Worm (Caenorhabditis elegans) whole organism, L1 larva: ENCODE results near the gene T26E4.18.
A peak's percentile ranks its signal among the peaks of the same experiment; 100 is the strongest.
"Not testable (repeated sequence)": the region's sequence is repeated elsewhere in the genome, so short reads cannot be mapped to it uniquely, and the experiment has no call there.

Experiments used
- C16A3.4 ChIP-seq: fragments of 150-350 bp; optimal IDR thresholded peaks from 2 replicates; lab custom pipeline; 2014; ENCODE audit warnings: missing biosample characterization, missing genetic modification characterization
- C34B4.2 ChIP-seq: sonication (generic microtip); optimal IDR thresholded peaks from 2 replicates; lab custom pipeline; 2017; ENCODE audit warnings: mild to moderate bottlenecking, missing genetic modification characterization, missing compliant biosample characterization
- Y116A8C.19 ChIP-seq: sonication (generic microtip); optimal IDR thresholded peaks from 2 replicates; lab custom pipeline; 2016; ENCODE audit warnings: missing compliant biosample characterization, missing genetic modification characterization, borderline replicate concordance
- aha-1 ChIP-seq: fragments of 150-350 bp; optimal IDR thresholded peaks from 2 replicates; lab custom pipeline; 2014; ENCODE audit warnings: missing biosample characterization, missing genetic modification characterization
- blmp-1 ChIP-seq: fragments of 150-350 bp; optimal IDR thresholded peaks from 2 replicates; lab custom pipeline; 2014; ENCODE audit warnings: missing biosample characterization, missing genetic modification characterization
- ceh-8 ChIP-seq: fragments of 200-800 bp; sonication (Bioruptor generic); optimal IDR thresholded peaks from 2 replicates; lab custom pipeline; 2018; ENCODE audit warnings: mild to moderate bottlenecking, missing genetic modification characterization, moderate library complexity, missing compliant biosample characterization
- ces-1 ChIP-seq: fragments of 150-350 bp; optimal IDR thresholded peaks from 2 replicates; lab custom pipeline; 2014; ENCODE audit warnings: missing biosample characterization, missing genetic modification reagents, missing genetic modification characterization
- dsc-1 ChIP-seq: sonication (generic microtip); optimal IDR thresholded peaks from 2 replicates; lab custom pipeline; 2016; ENCODE audit warnings: mild to moderate bottlenecking, missing genetic modification characterization, missing compliant biosample characterization
- efl-3 ChIP-seq: fragments of 200-800 bp; sonication (Bioruptor generic); optimal IDR thresholded peaks from 2 replicates; lab custom pipeline; 2018; ENCODE audit warnings: mild to moderate bottlenecking, missing genetic modification characterization, missing compliant biosample characterization
- egl-13 ChIP-seq: sonication (generic microtip); optimal IDR thresholded peaks from 2 replicates; lab custom pipeline; 2016; ENCODE audit warnings: missing genotype, missing genetic modification reagents, missing genetic modification characterization, missing compliant biosample characterization
- elt-3 ChIP-seq, 6 experiments: fragments of 150-350 bp in 1 of 6; sonication (generic microtip); optimal IDR thresholded peaks; 2 replicates each; lab custom pipeline; 2017 to 2018; ENCODE audit warnings: missing biosample characterization in 6 of 6, missing genetic modification characterization in 6 of 6, inconsistent platforms in 1 of 6
- ets-5 ChIP-seq: fragments of 200-800 bp; sonication (Bioruptor generic); IDR thresholded peaks from 2 replicates; pipeline ENCODE4 v1.3.6; 2022; ENCODE audit warnings: missing genetic modification characterization, missing compliant biosample characterization
- fkh-4 ChIP-seq: sonication (generic microtip); optimal IDR thresholded peaks from 2 replicates; lab custom pipeline; 2016; ENCODE audit warnings: missing compliant biosample characterization, missing genetic modification characterization, borderline replicate concordance
- hlh-4 ChIP-seq: sonication (generic microtip); optimal IDR thresholded peaks from 2 replicates; lab custom pipeline; 2016; ENCODE audit warnings: mild to moderate bottlenecking, missing genetic modification characterization, missing compliant biosample characterization
- jun-1 ChIP-seq: fragments of 150-350 bp; optimal IDR thresholded peaks from 2 replicates; lab custom pipeline; 2014; ENCODE audit warnings: missing biosample characterization, missing genetic modification reagents, missing genetic modification characterization
- lin-13 ChIP-seq: fragments of 150-350 bp; optimal IDR thresholded peaks from 2 replicates; lab custom pipeline; 2014; ENCODE audit warnings: missing biosample characterization, missing genetic modification reagents, missing genetic modification characterization
- lin-14 ChIP-seq: fragments of 200-800 bp; sonication (Bioruptor generic); optimal IDR thresholded peaks from 2 replicates; lab custom pipeline; 2018; ENCODE audit warnings: mild to moderate bottlenecking, missing genetic modification characterization, moderate library complexity, missing compliant biosample characterization
- lin-35 ChIP-seq, 2 experiments: fragments of 150-350 bp; optimal IDR thresholded peaks; 2 replicates each; lab custom pipeline; 2014; ENCODE audit warnings: missing biosample characterization in 2 of 2, missing genetic modification characterization in 2 of 2, missing genetic modification reagents in 2 of 2
- lsy-2 ChIP-seq, 2 experiments: fragments of 150-350 bp; optimal IDR thresholded peaks; 2 replicates each; lab custom pipeline; 2014; ENCODE audit warnings: missing biosample characterization in 2 of 2, missing genetic modification characterization in 2 of 2
- mab-9 ChIP-seq: fragments of 200-800 bp; sonication (Bioruptor generic); IDR thresholded peaks from 2 replicates; pipeline ENCODE4 v1.3.6; 2022; ENCODE audit warnings: missing genetic modification reagents, missing genetic modification characterization, missing compliant biosample characterization
- nhr-11 ChIP-seq: fragments of 150-350 bp; optimal IDR thresholded peaks from 2 replicates; lab custom pipeline; 2014; ENCODE audit warnings: missing biosample characterization, missing genetic modification characterization
- nhr-19 ChIP-seq: fragments of 200-800 bp; sonication (Bioruptor generic); conservative IDR thresholded peaks from 2 replicates; pipeline ENCODE4 v1.3.6; 2022; ENCODE audit warnings: missing genetic modification characterization, missing compliant biosample characterization
- nhr-237 ChIP-seq: fragments of 150-350 bp; optimal IDR thresholded peaks from 2 replicates; lab custom pipeline; 2014; ENCODE audit warnings: missing biosample characterization, missing genetic modification characterization
- nhr-47 ChIP-seq: sonication (generic microtip); optimal IDR thresholded peaks from 2 replicates; lab custom pipeline; 2016; ENCODE audit warnings: mild to moderate bottlenecking, missing genetic modification characterization, moderate library complexity, missing compliant biosample characterization
- nhr-76 ChIP-seq: sonication (generic microtip); optimal IDR thresholded peaks from 2 replicates; lab custom pipeline; 2017; ENCODE audit warnings: missing biosample characterization, missing genetic modification characterization
- nhr-77 ChIP-seq: fragments of 150-350 bp; optimal IDR thresholded peaks from 2 replicates; lab custom pipeline; 2014; ENCODE audit warnings: missing biosample characterization, missing genetic modification characterization
- pax-3 ChIP-seq: fragments of 200-800 bp; sonication (Bioruptor generic); optimal IDR thresholded peaks from 2 replicates; lab custom pipeline; 2018; ENCODE audit warnings: mild to moderate bottlenecking, missing genetic modification characterization, moderate library complexity, missing compliant biosample characterization
- pqm-1 ChIP-seq: sonication (generic microtip); optimal IDR thresholded peaks from 3 replicates; lab custom pipeline; 2017; ENCODE audit warnings: missing biosample characterization, missing genetic modification characterization
- skn-1 ChIP-seq: fragments of 150-350 bp; optimal IDR thresholded peaks from 2 replicates; lab custom pipeline; 2014; ENCODE audit warnings: missing biosample characterization, missing genetic modification characterization
- snu-23 ChIP-seq: sonication (generic microtip); optimal IDR thresholded peaks from 2 replicates; lab custom pipeline; 2016; ENCODE audit warnings: missing genetic modification characterization, missing compliant biosample characterization
- tlp-1 ChIP-seq: fragments of 150-350 bp; optimal IDR thresholded peaks from 2 replicates; lab custom pipeline; 2014; ENCODE audit warnings: missing biosample characterization, missing genetic modification characterization
- unc-130 ChIP-seq: fragments of 150-350 bp; optimal IDR thresholded peaks from 2 replicates; lab custom pipeline; 2017; ENCODE audit warnings: missing biosample characterization, missing genetic modification characterization, inconsistent platforms
- unc-30 ChIP-seq: sonication (generic microtip); optimal IDR thresholded peaks from 2 replicates; lab custom pipeline; 2017; ENCODE audit warnings: missing biosample characterization, missing genetic modification characterization
- unc-62 ChIP-seq: fragments of 150-350 bp; optimal IDR thresholded peaks from 2 replicates; lab custom pipeline; 2014; ENCODE audit warnings: missing biosample characterization, missing genetic modification reagents, missing genetic modification characterization
- unc-98 ChIP-seq: fragments of 200-800 bp; sonication (Bioruptor generic); IDR thresholded peaks from 2 replicates; pipeline ENCODE4 v1.3.6; 2022; ENCODE audit warnings: missing genetic modification characterization, missing compliant biosample characterization
- ztf-11 ChIP-seq, 2 experiments: sonication (generic microtip); optimal IDR thresholded peaks; 2 replicates each; lab custom pipeline; 2016 to 2017; ENCODE audit warnings: missing genetic modification characterization in 2 of 2, missing biosample characterization in 1 of 2, missing compliant biosample characterization in 1 of 2

The T26E4.18 gene

ce11 chrV:15803748-15804147 lies at the start of gene T26E4.18:
Gene T26E4.18 (minus strand): TSS chrV:15803848.
- TF ChIP-seq fkh-4, nhr-11, aha-1 (tag; lab: Kevin White, UChicago): not testable (repeated sequence)
- TF ChIP-seq, all 84 proteins: peak for 0; not testable (repeated sequence) for 84

ce11 chrV:15850276-15850811 lies 46.7 kb upstream of the T26E4.18 start, which contains the start of gene srh-147:
Gene srh-147 (minus strand): TSS chrV:15850326.
- peak; percentile 92 for TF ChIP-seq hlh-4 (tag; lab: Kevin White, UChicago)

- TF ChIP-seq mab-9 (GFP tag; lab: Robert Waterston, UW) (no peak), nhr-77 (no peak), C16A3.4 (no peak), hlh-4 (tag; lab: Kevin White, UChicago) (peak; percentile 50), nhr-19 (GFP tag; lab: Robert Waterston, UW) (no peak), lin-14 (GFP tag; lab: Kevin White, UChicago) (no peak)
- TF ChIP-seq, all 84 proteins: peak for 1
Observed at ce11 chrV:15841095-15841494, 37.4 kb upstream of the T26E4.18 start, which contains the start of gene srh-149. Gene srh-149 (minus strand): TSS chrV:15841195.

- TF ChIP-seq elt-3 (tag; optimal IDR thresholded peaks at IDR 0.05; lab: Kevin White, UChicago) = no peak
- no peak for TF ChIP-seq tlp-1
- no peak for TF ChIP-seq lin-35 (GFP tag; optimal IDR thresholded peaks at IDR 0.05; lab: Kevin White, UChicago)
- TF ChIP-seq efl-3 = no peak
- TF ChIP-seq, all 84 proteins: peak for 0
Observed at ce11 chrV:15833622-15834021, 30.0 kb upstream of the T26E4.18 start, which contains the start of gene srbc-54. Gene srbc-54 (minus strand): TSS chrV:15833722.

- TF ChIP-seq ets-5 (GFP tag; lab: Robert Waterston, UW) = no peak
- TF ChIP-seq hlh-4 (tag; lab: Kevin White, UChicago) = no peak
- TF ChIP-seq dsc-1 (tag; lab: Kevin White, UChicago) = no peak
Observed at ce11 chrV:15831586-15831985, 27.9 kb upstream of the T26E4.18 start, which contains the start of gene srbc-56. Gene srbc-56 (minus strand): TSS chrV:15831686.

ce11 chrV:15829907-15830306 lies 26.3 kb upstream of the T26E4.18 start, which contains the start of gene srbc-55:
Gene srbc-55 (minus strand): TSS chrV:15830007.
- no peak for TF ChIP-seq Y116A8C.19 (tag; lab: Kevin White, UChicago)
- no peak for TF ChIP-seq unc-98 (GFP tag; lab: Robert Waterston, UW)
- TF ChIP-seq lin-13 = no peak
- TF ChIP-seq ces-1 = no peak
- no peak for TF ChIP-seq nhr-77
- TF ChIP-seq C34B4.2 (tag; lab: Kevin White, UChicago) = no peak
- no peak for TF ChIP-seq snu-23 (GFP tag; lab: Kevin White, UChicago)
- TF ChIP-seq blmp-1 (tag; lab: Kevin White, UChicago) = no peak
- TF ChIP-seq lsy-2 (tag; optimal IDR thresholded peaks at IDR 0.05; lab: Kevin White, UChicago) = no peak
- TF ChIP-seq mab-9 (GFP tag; lab: Robert Waterston, UW) = no peak
- TF ChIP-seq unc-62 (GFP tag; lab: Kevin White, UChicago) = no peak
- no peak for TF ChIP-seq unc-130 (tag; lab: Kevin White, UChicago)

ce11 chrV:15826110-15826509 lies 22.5 kb upstream of the T26E4.18 start, which contains the start of gene srbc-51:
Gene srbc-51 (plus strand): TSS chrV:15826410.
- TF ChIP-seq skn-1 (tag; lab: Kevin White, UChicago) (no peak), ceh-8 (GFP tag; lab: Kevin White, UChicago) (no peak), jun-1 (tag; lab: Kevin White, UChicago) (no peak), nhr-76 (tag; lab: Kevin White, UChicago) (no peak), unc-30 (tag; lab: Kevin White, UChicago) (no peak), nhr-47 (tag; lab: Kevin White, UChicago) (no peak), Y116A8C.19 (tag; lab: Kevin White, UChicago) (no peak), nhr-77 (no peak), efl-3 (no peak), tlp-1 (no peak), ztf-11 (tag; optimal IDR thresholded peaks at IDR 0.05; lab: Kevin White, UChicago) (no peak), egl-13 (tag; lab: Kevin White, UChicago) (no peak), pax-3 (tag; lab: Kevin White, UChicago) (no peak), nhr-237 (no peak), fkh-4 (tag; lab: Kevin White, UChicago) (no peak), pqm-1 (tag; lab: Kevin White, UChicago) (no peak)
